Fruit fly (Drosophila melanogaster) whole organism, embryonic: ENCODE measurements around the gene ohgt.

Experiments used
- Atf-2 ChIP-seq: fragments of 200-800 bp; sonication (Bioruptor generic); optimal IDR thresholded peaks from 2 replicates; lab custom pipeline; 2016; ENCODE audit warnings: missing biosample characterization, missing genetic modification characterization
- B-H1 ChIP-seq: fragments of 200-800 bp; sonication (Bioruptor generic); IDR thresholded peaks from 3 replicates; pipeline ENCODE4 v1.3.6; 2022; ENCODE audit warnings: missing biosample characterization, missing genetic modification characterization
- B-H2 ChIP-seq: fragments of 200-800 bp; sonication (Bioruptor generic); optimal IDR thresholded peaks from 2 replicates; lab custom pipeline; 2018; ENCODE audit warnings: missing biosample characterization, mild to moderate bottlenecking, missing genetic modification characterization
- CG10366 ChIP-seq: fragments of 200-800 bp; sonication (Bioruptor generic); IDR thresholded peaks from 2 replicates; pipeline ENCODE4 v1.3.6; 2022; ENCODE audit warnings: missing biosample characterization, missing genetic modification characterization
- CG10431 ChIP-seq: fragments of 200-800 bp; sonication (Bioruptor generic); optimal IDR thresholded peaks from 3 replicates; lab custom pipeline; 2018; ENCODE audit warnings: missing biosample characterization, mild to moderate bottlenecking, missing genetic modification characterization
- CG13424 ChIP-seq: fragments of 200-800 bp; sonication (Bioruptor generic); optimal IDR thresholded peaks from 2 replicates; lab custom pipeline; 2019; ENCODE audit warnings: missing biosample characterization, mild to moderate bottlenecking, missing genetic modification characterization, moderate library complexity
- CG14710 ChIP-seq: fragments of 200-800 bp; sonication (Bioruptor generic); optimal IDR thresholded peaks from 3 replicates; lab custom pipeline; 2019; ENCODE audit warnings: missing biosample characterization, mild to moderate bottlenecking, missing genetic modification characterization, moderate library complexity
- CG15073 ChIP-seq: fragments of 200-800 bp; sonication (Bioruptor generic); optimal IDR thresholded peaks from 2 replicates; lab custom pipeline; 2016; ENCODE audit warnings: missing biosample characterization, missing genetic modification characterization
- CG16815 ChIP-seq: fragments of 200-800 bp; sonication (Bioruptor generic); optimal IDR thresholded peaks from 3 replicates; lab custom pipeline; 2017; ENCODE audit warnings: missing biosample characterization, mild to moderate bottlenecking, missing genetic modification characterization
- CG17829 ChIP-seq: fragments of 200-800 bp; optimal IDR thresholded peaks from 2 replicates; lab custom pipeline; 2019; ENCODE audit warnings: missing biosample characterization, mild to moderate bottlenecking, missing genetic modification characterization, moderate library complexity
- CG18476 ChIP-seq: fragments of 200-800 bp; sonication (Bioruptor generic); optimal IDR thresholded peaks from 2 replicates; lab custom pipeline; 2016; ENCODE audit warnings: missing biosample characterization, mild to moderate bottlenecking, missing genetic modification characterization
- CG2116 ChIP-seq: fragments of 200-800 bp; sonication (Bioruptor generic); optimal IDR thresholded peaks from 3 replicates; lab custom pipeline; 2018; ENCODE audit warnings: missing biosample characterization, mild to moderate bottlenecking, missing genetic modification characterization
- CG2712 ChIP-seq: fragments of 200-800 bp; optimal IDR thresholded peaks from 3 replicates; lab custom pipeline; 2019; ENCODE audit warnings: missing biosample characterization, mild to moderate bottlenecking, missing genetic modification characterization, moderate library complexity
- CG30403 ChIP-seq: fragments of 200-800 bp; sonication (Bioruptor generic); optimal IDR thresholded peaks from 3 replicates; lab custom pipeline; 2016; ENCODE audit warnings: missing biosample characterization, missing genetic modification characterization
- CG3726 ChIP-seq: fragments of 200-800 bp; sonication (Bioruptor generic); IDR thresholded peaks from 3 replicates; pipeline ENCODE4, ENCODE4 v1.3.6; 2022; ENCODE audit warnings: missing biosample characterization, missing genetic modification characterization
- CG6254 ChIP-seq: fragments of 200-800 bp; sonication (Bioruptor generic); optimal IDR thresholded peaks from 3 replicates; lab custom pipeline; 2017; ENCODE audit warnings: mild to moderate bottlenecking, missing biosample characterization, missing genetic modification reagents, missing genetic modification characterization
- CG6813 ChIP-seq: fragments of 200-800 bp; sonication (Bioruptor generic); optimal IDR thresholded peaks from 2 replicates; lab custom pipeline; 2017; ENCODE audit warnings: missing biosample characterization, missing genetic modification characterization, mild to moderate bottlenecking, moderate library complexity, missing genetic modification reagents
- CG6854 ChIP-seq: fragments of 200-800 bp; sonication (Bioruptor generic); optimal IDR thresholded peaks from 3 replicates; lab custom pipeline; 2017; ENCODE audit warnings: missing biosample characterization, mild to moderate bottlenecking, missing genetic modification characterization
- CG7372 ChIP-seq: fragments of 200-800 bp; sonication (Bioruptor generic); IDR thresholded peaks from 2 replicates; pipeline ENCODE4 v1.3.6; 2022; ENCODE audit warnings: missing biosample characterization, missing genetic modification characterization
- CG7786 ChIP-seq: fragments of 200-800 bp; sonication (Bioruptor generic); optimal IDR thresholded peaks from 2 replicates; lab custom pipeline; 2016; ENCODE audit warnings: missing biosample characterization, missing genetic modification characterization
- CTCF ChIP-seq: fragments of 200-800 bp; sonication (Bioruptor generic); optimal IDR thresholded peaks from 2 replicates; lab custom pipeline; 2017; ENCODE audit warnings: missing biosample characterization, mild to moderate bottlenecking, missing genetic modification characterization, moderate library complexity
- CoRest ChIP-seq: fragments of 200-800 bp; sonication (Bioruptor generic); optimal IDR thresholded peaks from 3 replicates; lab custom pipeline; 2018; ENCODE audit warnings: missing biosample characterization, mild to moderate bottlenecking, missing genetic modification characterization, moderate library complexity
- H2.0 ChIP-seq: fragments of 200-800 bp; sonication (Bioruptor generic); IDR thresholded peaks from 2 replicates; pipeline ENCODE4 v1.3.6; 2022; ENCODE audit warnings: missing biosample characterization, missing genetic modification characterization
- HLH4C ChIP-seq: fragments of 200-800 bp; sonication (Bioruptor generic); IDR thresholded peaks from 3 replicates; pipeline ENCODE4 v1.3.6; 2022; ENCODE audit warnings: missing biosample characterization, missing genetic modification characterization; ENCODE audit not compliant: partially characterized antibody
- Lpt ChIP-seq: fragments of >200 bp; optimal IDR thresholded peaks from 2 replicates; lab custom pipeline; 2018; ENCODE audit warnings: missing biosample characterization, missing genetic modification characterization
- Spps ChIP-seq: fragments of 200-800 bp; sonication (Bioruptor generic); optimal IDR thresholded peaks from 2 replicates; lab custom pipeline; 2018; ENCODE audit warnings: missing biosample characterization, mild to moderate bottlenecking, missing genetic modification characterization
- Ssrp ChIP-seq: fragments of 200-800 bp; sonication (Bioruptor generic); optimal IDR thresholded peaks from 2 replicates; lab custom pipeline; 2018; ENCODE audit warnings: missing biosample characterization, mild to moderate bottlenecking, missing genetic modification characterization, moderate library complexity
- al ChIP-seq: fragments of 200-800 bp; sonication (Bioruptor generic); IDR thresholded peaks from 2 replicates; pipeline ENCODE4 v1.3.6; 2022; ENCODE audit warnings: missing biosample characterization, missing genetic modification characterization
- amos ChIP-seq: fragments of 200-800 bp; sonication (Bioruptor generic); IDR thresholded peaks from 2 replicates; pipeline ENCODE4 v1.3.6; 2022; ENCODE audit warnings: missing biosample characterization, missing genetic modification characterization; ENCODE audit not compliant: partially characterized antibody
- ase ChIP-seq: fragments of 200-800 bp; sonication (Bioruptor generic); IDR thresholded peaks from 3 replicates; pipeline ENCODE4 v1.3.6; 2022; ENCODE audit warnings: missing biosample characterization, missing genetic modification characterization
- bcd ChIP-seq: fragments of 200-800 bp; sonication (Bioruptor generic); optimal IDR thresholded peaks from 2 replicates; lab custom pipeline; 2017; ENCODE audit warnings: missing biosample characterization, mild to moderate bottlenecking, missing genetic modification characterization
- caup ChIP-seq: fragments of 200-800 bp; sonication (Bioruptor generic); optimal IDR thresholded peaks from 3 replicates; lab custom pipeline; 2017; ENCODE audit warnings: missing biosample characterization, mild to moderate bottlenecking, missing genetic modification characterization, moderate library complexity; ENCODE audit not compliant: severe bottlenecking
- fd102C ChIP-seq: fragments of 200-800 bp; sonication (Bioruptor generic); optimal IDR thresholded peaks from 2 replicates; lab custom pipeline; 2018; ENCODE audit warnings: missing biosample characterization, mild to moderate bottlenecking, missing genetic modification characterization, moderate library complexity
- grau ChIP-seq: fragments of 200-800 bp; optimal IDR thresholded peaks from 3 replicates; lab custom pipeline; 2019; ENCODE audit warnings: missing biosample characterization, mild to moderate bottlenecking, missing genetic modification characterization, moderate library complexity
- lola ChIP-seq, 3 experiments: fragments of >200 bp in 2 of 3; fragments of 200-800 bp in 1 of 3; sonication (Bioruptor generic) in 1 of 3; optimal IDR thresholded peaks; 2 replicates each; lab custom pipeline; 2017 to 2019; ENCODE audit warnings: missing biosample characterization in 3 of 3, missing genetic modification characterization in 3 of 3, mild to moderate bottlenecking in 1 of 3, moderate library complexity in 1 of 3
- lov ChIP-seq, 2 experiments: fragments of 200-800 bp in 1 of 2; fragments of >200 bp in 1 of 2; sonication (Bioruptor generic) in 1 of 2; IDR thresholded peaks in 1 of 2; optimal IDR thresholded peaks in 1 of 2; 2 replicates in 1 of 2; 3 replicates in 1 of 2; pipeline versions ENCODE4 v1.3.6 to Lab custom; 2017 to 2022; ENCODE audit warnings: missing biosample characterization in 1 of 2, missing genetic modification characterization in 1 of 2
- mam ChIP-seq: fragments of 200-800 bp; sonication (Bioruptor generic); optimal IDR thresholded peaks from 3 replicates; lab custom pipeline; 2016; ENCODE audit warnings: missing biosample characterization, missing genetic modification characterization
- nerfin-2 ChIP-seq: fragments of 200-800 bp; sonication (Bioruptor generic); IDR thresholded peaks from 2 replicates; pipeline ENCODE4 v1.3.6; 2022; ENCODE audit warnings: missing biosample characterization, missing genetic modification characterization; ENCODE audit not compliant: partially characterized antibody
- pzg ChIP-seq: fragments of 200-800 bp; sonication (Bioruptor generic); optimal IDR thresholded peaks from 3 replicates; lab custom pipeline; 2018; ENCODE audit warnings: missing biosample characterization, mild to moderate bottlenecking, missing genetic modification characterization, moderate library complexity
- shn ChIP-seq: fragments of 200-800 bp; sonication (Bioruptor generic); optimal IDR thresholded peaks from 3 replicates; lab custom pipeline; 2016; ENCODE audit warnings: missing biosample characterization, missing genetic modification characterization
- sima ChIP-seq: fragments of 200-800 bp; sonication (Bioruptor generic); optimal IDR thresholded peaks from 2 replicates; lab custom pipeline; 2016; ENCODE audit warnings: missing biosample characterization, missing genetic modification characterization
- sob ChIP-seq: fragments of 200-800 bp; sonication (Bioruptor generic); IDR thresholded peaks from 2 replicates; pipeline ENCODE4 v1.3.6; 2022; ENCODE audit warnings: missing biosample characterization, missing genetic modification characterization
- ssp ChIP-seq: fragments of 200-800 bp; sonication (Bioruptor generic); IDR thresholded peaks from 2 replicates; pipeline ENCODE4 v1.3.6; 2022; ENCODE audit warnings: missing biosample characterization, missing genetic modification characterization
- stwl ChIP-seq: fragments of 200-800 bp; sonication (Bioruptor generic); optimal IDR thresholded peaks from 3 replicates; lab custom pipeline; 2018; ENCODE audit warnings: missing biosample characterization, mild to moderate bottlenecking, missing genetic modification characterization, moderate library complexity
- tna ChIP-seq: fragments of 200-800 bp; sonication (Bioruptor generic); IDR thresholded peaks from 2 replicates; pipeline ENCODE4 v1.3.6; 2022; ENCODE audit warnings: missing biosample characterization, missing genetic modification characterization; ENCODE audit not compliant: partially characterized antibody
- trem ChIP-seq: fragments of 200-800 bp; optimal IDR thresholded peaks from 3 replicates; lab custom pipeline; 2019; ENCODE audit warnings: missing biosample characterization, mild to moderate bottlenecking, missing genetic modification characterization, moderate library complexity
- usp ChIP-seq: fragments of >200 bp; optimal IDR thresholded peaks from 2 replicates; lab custom pipeline; 2017; ENCODE audit warnings: missing biosample characterization, missing genetic modification characterization
- vfl ChIP-seq: fragments of 200-800 bp; sonication (Bioruptor generic); optimal IDR thresholded peaks from 2 replicates; lab custom pipeline; 2016; ENCODE audit warnings: missing biosample characterization, missing genetic modification characterization
- zfh1 ChIP-seq: fragments of 200-800 bp; sonication (Bioruptor generic); IDR thresholded peaks from 3 replicates; pipeline ENCODE4 v1.3.6; 2022; ENCODE audit warnings: missing biosample characterization, missing genetic modification characterization

The ohgt gene

dm6 chr3R:10048842-10049527, at the start of gene ohgt (continued):
- TF ChIP-seq nerfin-2 (GFP tag; lab: Robert Waterston, UW) (peak; percentile 44; the same call in 1 of the 2 replicates), CTCF (peak; percentile 23), CG6854 (GFP tag; lab: Kevin White, UChicago) (peak; percentile 35), CG15073 (no peak), CoRest (tag; lab: Kevin White, UChicago) (peak; percentile 47), CG30403 (GFP tag; lab: Kevin White, UChicago) (peak; percentile 33), CG3726 (no peak), shn (GFP tag; lab: Kevin White, UChicago) (no peak), Atf-2 (GFP tag; lab: Kevin White, UChicago) (no peak), amos (GFP tag; lab: Robert Waterston, UW) (peak; percentile 29; the same call in 1 of the 2 replicates), CG6254 (GFP tag; lab: Kevin White, UChicago) (no peak), ssp (no peak), tna (GFP tag; lab: Robert Waterston, UW) (no peak), CG14710 (tag; lab: Kevin White, UChicago) (peak; percentile 67), B-H2 (GFP tag; lab: Kevin White, UChicago) (no peak), vfl (GFP tag; lab: Kevin White, UChicago) (no peak), mam (GFP tag; lab: Kevin White, UChicago) (no peak), usp (GFP tag; lab: Kevin White, UChicago) (no peak), lov (optimal IDR thresholded peaks at IDR 0.05; lab: Kevin White, UChicago) (no peak), lov (GFP tag; IDR thresholded peaks at IDR 0.05; lab: Robert Waterston, UW) (no peak), caup (no peak), trem (tag; lab: Kevin White, UChicago) (peak; percentile 28), B-H1 (GFP tag; lab: Robert Waterston, UW) (no peak), CG7372 (no peak), CG2712 (tag; lab: Kevin White, UChicago) (peak; percentile 39), pzg (peak; percentile 40), Lpt (GFP tag; lab: Kevin White, UChicago) (no peak), H2.0 (GFP tag; lab: Robert Waterston, UW) (no peak), ase (GFP tag; lab: Robert Waterston, UW) (no peak), sima (GFP tag; lab: Kevin White, UChicago) (no peak), Spps (tag; lab: Kevin White, UChicago) (no peak), CG2116 (GFP tag; lab: Kevin White, UChicago) (peak; percentile 73), zfh1 (GFP tag; lab: Robert Waterston, UW) (no peak), CG13424 (tag; lab: Kevin White, UChicago) (peak; percentile 35), CG17829 (tag; lab: Kevin White, UChicago) (peak; percentile 5), CG10366 (GFP tag; lab: Robert Waterston, UW) (no peak), al (GFP tag; lab: Robert Waterston, UW) (no peak), CG7786 (GFP tag; lab: Kevin White, UChicago) (no peak), CG10431 (GFP tag; lab: Kevin White, UChicago) (no peak), stwl (tag; lab: Kevin White, UChicago) (no peak), Ssrp (tag; lab: Kevin White, UChicago) (no peak), grau (tag; lab: Kevin White, UChicago) (no peak), CG6813 (no peak), HLH4C (GFP tag; lab: Robert Waterston, UW) (peak; percentile 55; the same call in 2 of the 3 replicates), sob (GFP tag; lab: Robert Waterston, UW) (no peak), CG16815 (no peak), bcd (GFP tag; lab: Kevin White, UChicago) (no peak), CG18476 (GFP tag; lab: Kevin White, UChicago) (peak; percentile 27), fd102C (GFP tag; lab: Kevin White, UChicago) (no peak), lola (GFP tag; optimal IDR thresholded peaks at IDR 0.05; lab: Kevin White, UChicago) (peak in 1 of 3 experiments; percentile 3)
